Worm (Caenorhabditis elegans) whole organism, midembryonic: ENCODE results near the gene F13H10.6.

ENCODE experiments used
- cog-1 ChIP-seq: sonication (generic microtip); optimal IDR thresholded peaks from 2 replicates; lab custom pipeline; 2016; ENCODE audit warnings: missing genetic modification characterization, missing compliant biosample characterization
- flt-1 ChIP-seq: fragments of 200-800 bp; sonication (Bioruptor generic); IDR thresholded peaks from 2 replicates; pipeline ENCODE4 v1.3.6; 2022; ENCODE audit warnings: missing genetic modification characterization, missing compliant biosample characterization
- klf-2 ChIP-seq: fragments of 200-800 bp; sonication (Bioruptor generic); conservative IDR thresholded peaks from 2 replicates; pipeline ENCODE4 v1.3.6; 2022; ENCODE audit warnings: missing genetic modification reagents, missing genetic modification characterization, missing compliant biosample characterization
- med-1 ChIP-seq: sonication (generic microtip); optimal IDR thresholded peaks from 2 replicates; lab custom pipeline; 2017; ENCODE audit warnings: missing genetic modification characterization, mild to moderate bottlenecking, missing compliant biosample characterization, antibody characterized with exemption, missing genetic modification reagents; ENCODE audit not compliant: insufficient read depth
- ref-1 ChIP-seq: fragments of 200-800 bp; sonication (Bioruptor generic); conservative IDR thresholded peaks from 2 replicates; pipeline ENCODE4 v1.3.6; 2022; ENCODE audit warnings: missing genetic modification reagents, missing genetic modification characterization, missing compliant biosample characterization
- tab-1 ChIP-seq: fragments of 200-800 bp; sonication (Bioruptor generic); IDR thresholded peaks from 2 replicates; pipeline ENCODE4 v1.3.6; 2022; ENCODE audit warnings: missing genetic modification characterization, missing compliant biosample characterization
- ztf-23 ChIP-seq: fragments of 200-800 bp; sonication (Bioruptor generic); IDR thresholded peaks from 2 replicates; pipeline ENCODE4 v1.3.6; 2022; ENCODE audit warnings: missing genetic modification reagents, missing genetic modification characterization, missing compliant biosample characterization
- ztf-29 ChIP-seq: fragments of 200-800 bp; sonication (Bioruptor generic); IDR thresholded peaks from 2 replicates; pipeline ENCODE4 v1.3.6; 2022; ENCODE audit warnings: missing genetic modification reagents, missing genetic modification characterization, missing compliant biosample characterization

DNA sequence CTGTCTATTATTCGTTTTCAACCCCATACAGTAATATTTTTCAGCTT, 29.3 kb downstream of the F13H10.6 start, which contains the start of gene kdin-1:
- TF ChIP-seq klf-2 (GFP tag; lab: Robert Waterston, UW): no peak
- no peak for TF ChIP-seq flt-1
- no peak for TF ChIP-seq ztf-23 (GFP tag; lab: Robert Waterston, UW)
- TF ChIP-seq cog-1 (tag; lab: Kevin White, UChicago): no peak
- no peak for TF ChIP-seq tab-1 (GFP tag; lab: Robert Waterston, UW)
- TF ChIP-seq ref-1 (GFP tag; lab: Robert Waterston, UW): no peak
- no peak for TF ChIP-seq ztf-29
- TF ChIP-seq med-1: no peak
